Fruit fly (Drosophila melanogaster): ENCODE data around the gene Gr64e.

The Gr64e gene

DNA sequence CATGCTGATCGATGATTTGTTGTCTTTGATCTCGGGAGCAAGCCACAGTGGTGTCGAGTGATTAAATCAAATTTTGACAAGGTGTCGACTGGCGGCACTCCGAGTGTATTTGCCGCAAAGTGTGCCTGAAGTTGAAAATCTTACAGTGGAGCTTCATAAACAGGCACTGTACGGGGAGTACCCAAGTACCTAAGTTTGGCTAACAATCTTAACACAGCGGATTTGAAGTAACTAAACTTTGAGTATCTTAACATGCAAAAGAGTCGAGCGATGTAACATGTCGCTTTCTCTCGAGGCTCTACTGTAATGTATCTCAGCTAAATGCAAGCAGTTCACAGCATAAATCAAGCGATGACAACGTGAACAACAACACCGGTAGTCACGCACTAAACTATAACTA lies 15.2 kb upstream of the Gr64e start (continued):
- TF ChIP-seq Dek (tag; optimal IDR thresholded peaks at IDR 0.05) (no peak), maf-S (GFP tag; optimal IDR thresholded peaks at IDR 0.05) (no peak), CG4820 (GFP tag; optimal IDR thresholded peaks at IDR 0.05) (peak; percentile 66), CG3726 (GFP tag; IDR thresholded peaks at IDR 0.05) (peak; percentile 60; the same call in 2 of the 3 replicates), dimm (GFP tag; IDR thresholded peaks at IDR 0.05) (no peak), sens-2 (GFP tag; IDR thresholded peaks at IDR 0.05) (peak; percentile 75; the same call in 1 of the 2 replicates), pfk (GFP tag; optimal IDR thresholded peaks at IDR 0.05) (no peak), pb (GFP tag; optimal IDR thresholded peaks at IDR 0.05) (peak; percentile 16), caup (GFP tag; optimal IDR thresholded peaks at IDR 0.05; ENCODE audit: severe bottlenecking) (no peak), CG10321 (GFP tag; IDR thresholded peaks at IDR 0.05) (no peak), bab2 (GFP tag; optimal IDR thresholded peaks at IDR 0.05) (peak; percentile 54), gce (GFP tag; IDR thresholded peaks at IDR 0.05) (no peak), MESR4 (GFP tag; optimal IDR thresholded peaks at IDR 0.05) (no peak), CG1792 (GFP tag; optimal IDR thresholded peaks at IDR 0.05) (no peak), Doc2 (GFP tag; IDR thresholded peaks at IDR 0.05) (no peak), CG7271 (tag; optimal IDR thresholded peaks at IDR 0.05) (peak; percentile 70), CG2678 (tag; optimal IDR thresholded peaks at IDR 0.05) (peak; percentile 59), Usf (GFP tag; optimal IDR thresholded peaks at IDR 0.05) (peak; percentile 33), zfh1 (GFP tag; IDR thresholded peaks at IDR 0.05) (peak; percentile 90), wek (GFP tag; optimal IDR thresholded peaks at IDR 0.05) (no peak), Antp (GFP tag; optimal IDR thresholded peaks at IDR 0.05) (peak; percentile 72), CG9437 (GFP tag; optimal IDR thresholded peaks at IDR 0.05) (no peak), Ssrp (tag; optimal IDR thresholded peaks at IDR 0.05) (peak; percentile 73), CG9215 (GFP tag; IDR thresholded peaks at IDR 0.05) (no peak), CG5180 (GFP tag; optimal IDR thresholded peaks at IDR 0.05) (no peak), CG14441 (GFP tag; IDR thresholded peaks at IDR 0.05) (peak; percentile 60; the same call in 1 of the 2 replicates), CG8281 (tag; optimal IDR thresholded peaks at IDR 0.05) (no peak), CG14014 (GFP tag; IDR thresholded peaks at IDR 0.05) (peak; percentile 42; the same call in 1 of the 2 replicates), CG6813 (GFP tag; optimal IDR thresholded peaks at IDR 0.05) (peak; percentile 51), CG3065 (GFP tag; optimal IDR thresholded peaks at IDR 0.05) (no peak), sc (optimal IDR thresholded peaks at IDR 0.05) (no peak), sc (GFP tag; optimal IDR thresholded peaks at IDR 0.05) (peak; percentile 67), Ada2b (GFP tag; IDR thresholded peaks at IDR 0.05) (peak; percentile 61), CG6254 (GFP tag; optimal IDR thresholded peaks at IDR 0.05) (peak; percentile 66), CG4730 (GFP tag; IDR thresholded peaks at IDR 0.05) (peak; percentile 58), CG8359 (GFP tag; optimal IDR thresholded peaks at IDR 0.05; ENCODE audit: borderline replicate concordance) (no peak), HmgZ (tag; optimal IDR thresholded peaks at IDR 0.05) (no peak), tup (GFP tag; optimal IDR thresholded peaks at IDR 0.05) (peak; percentile 1), lilli (GFP tag; optimal IDR thresholded peaks at IDR 0.05) (peak; percentile 51), toy (GFP tag; IDR thresholded peaks at IDR 0.05) (no peak), CG34376 (GFP tag; optimal IDR thresholded peaks at IDR 0.05) (no peak), Dip3 (GFP tag; optimal IDR thresholded peaks at IDR 0.05) (no peak), Hr51 (GFP tag; optimal IDR thresholded peaks at IDR 0.05) (peak in 1 of 2 experiments; percentile 7), Eip74EF (GFP tag; optimal IDR thresholded peaks at IDR 0.05) (no peak), CG8089 (GFP tag; optimal IDR thresholded peaks at IDR 0.05) (peak; percentile 58), CG8765 (GFP tag; IDR thresholded peaks at IDR 0.05) (peak; percentile 75; the same call in 1 of the 2 replicates), dati (GFP tag; IDR thresholded peaks at IDR 0.05) (peak; percentile 70), CG16779 (GFP tag; IDR thresholded peaks at IDR 0.05) (no peak), CG3407 (GFP tag; optimal IDR thresholded peaks at IDR 0.05) (peak; percentile 29), CG11504 (tag; optimal IDR thresholded peaks at IDR 0.05) (peak; percentile 70), sima (GFP tag; optimal IDR thresholded peaks at IDR 0.05) (no peak)

Measured in whole organism, embryonic.